Worm (Caenorhabditis elegans): Measurements from ENCODE around the gene ocr-4.

ocr-4 gene

ce11 chrIV:7313962-7314361 lies 18.6 kb downstream of the ocr-4 start (continued):
- TF ChIP-seq ama-1 (optimal IDR thresholded peaks at IDR 0.05) (no peak), jun-1 (tag; optimal IDR thresholded peaks at IDR 0.05) (peak; percentile 14), lin-35 (GFP tag; optimal IDR thresholded peaks at IDR 0.05) (peak; percentile 63), nhr-11 (tag; optimal IDR thresholded peaks at IDR 0.05) (no peak), lin-13 (GFP tag; optimal IDR thresholded peaks at IDR 0.05) (peak; percentile 8), ztf-11 (tag; optimal IDR thresholded peaks at IDR 0.05) (no peak), unc-98 (GFP tag; IDR thresholded peaks at IDR 0.05) (no peak), nhr-20 (tag; optimal IDR thresholded peaks at IDR 0.05) (peak; percentile 59), mep-1 (tag; optimal IDR thresholded peaks at IDR 0.05) (peak; percentile 63), ztf-4 (tag; optimal IDR thresholded peaks at IDR 0.05) (no peak), isw-1 (GFP tag; IDR thresholded peaks at IDR 0.05) (peak; percentile 9; the same call in 1 of the 2 replicates), ceh-82 (tag; optimal IDR thresholded peaks at IDR 0.05) (peak in 2 of 3 experiments; percentile 7 to 56), nhr-237 (tag; optimal IDR thresholded peaks at IDR 0.05) (no peak), blmp-1 (tag; optimal IDR thresholded peaks at IDR 0.05) (peak; percentile 11), snpc-4 (tag; optimal IDR thresholded peaks at IDR 0.05) (peak; percentile 43), mef-2 (tag; optimal IDR thresholded peaks at IDR 0.05) (no peak), ces-1 (GFP tag; optimal IDR thresholded peaks at IDR 0.05) (no peak), unc-130 (tag; optimal IDR thresholded peaks at IDR 0.05) (peak; percentile 35), Y116A8C.19 (tag; optimal IDR thresholded peaks at IDR 0.05; ENCODE audit: borderline replicate concordance) (no peak), vab-15 (tag; optimal IDR thresholded peaks at IDR 0.05) (no peak), nhr-76 (tag; optimal IDR thresholded peaks at IDR 0.05) (no peak), efl-1 (optimal IDR thresholded peaks at IDR 0.05) (peak; percentile 60 to 66), efl-1 (GFP tag; optimal IDR thresholded peaks at IDR 0.05 in 1 of 2) (peak; percentile 51 to 92), C16A3.4 (tag; optimal IDR thresholded peaks at IDR 0.05) (peak; percentile 60), swsn-7 (tag; optimal IDR thresholded peaks at IDR 0.05) (peak; percentile 64), snu-23 (GFP tag; optimal IDR thresholded peaks at IDR 0.05) (peak; percentile 79), grh-1 (GFP tag; IDR thresholded peaks at IDR 0.05) (no peak), hlh-17 (GFP tag; optimal IDR thresholded peaks at IDR 0.05; ENCODE audit: borderline replicate concordance) (no peak), lin-14 (GFP tag; optimal IDR thresholded peaks at IDR 0.05) (peak; percentile 65), aly-2 (tag; optimal IDR thresholded peaks at IDR 0.05) (no peak), sptf-1 (tag; optimal IDR thresholded peaks at IDR 0.05) (no peak), unc-86 (tag; optimal IDR thresholded peaks at IDR 0.05) (no peak)

DNA sequence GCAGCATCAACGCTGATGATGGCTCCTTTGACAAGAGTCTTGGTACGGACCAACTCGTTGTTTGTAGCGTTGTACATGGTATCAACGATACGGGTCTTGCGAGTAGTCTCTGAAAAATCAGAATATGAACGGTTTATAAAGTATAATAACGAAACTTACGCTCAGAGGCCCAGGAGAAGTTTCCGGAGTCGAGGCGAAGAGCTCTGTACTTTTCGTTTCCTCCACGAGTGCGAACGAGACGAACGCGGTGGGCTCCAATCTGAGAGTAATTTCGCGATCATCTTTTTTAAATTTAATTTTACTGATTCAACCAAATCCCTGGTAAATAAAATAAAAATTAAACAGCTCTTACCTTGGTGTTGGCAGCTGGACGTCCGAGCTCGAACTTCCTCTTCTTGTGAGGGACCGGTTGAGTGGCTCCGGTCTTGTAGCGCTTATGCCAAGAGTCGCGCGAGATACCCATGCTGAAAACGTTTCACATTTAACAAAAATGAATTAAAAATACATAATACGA lies 19.1 kb downstream of the ocr-4 start, which contains the start of gene rps-8:
TSS of gene rps-8 (minus strand) at position 464 of the 514 bp plus-strand sequence.
- TF ChIP-seq ama-1 (optimal IDR thresholded peaks at IDR 0.05) (no peak), zag-1 (tag; optimal IDR thresholded peaks at IDR 0.05) (no peak), ztf-4 (tag; optimal IDR thresholded peaks at IDR 0.05) (no peak), ztf-11 (tag; optimal IDR thresholded peaks at IDR 0.05) (no peak), mab-9 (GFP tag; IDR thresholded peaks at IDR 0.05) (no peak), C34B4.2 (tag; optimal IDR thresholded peaks at IDR 0.05) (no peak), dpl-1 (GFP tag; optimal IDR thresholded peaks at IDR 0.05) (no peak), efl-1 (optimal IDR thresholded peaks at IDR 0.05) (no peak), efl-1 (GFP tag; optimal IDR thresholded peaks at IDR 0.05 in 1 of 2) (peak in 1 of 2 experiments; percentile 4), ceh-88 (GFP tag; IDR thresholded peaks at IDR 0.05) (no peak), dsc-1 (tag; optimal IDR thresholded peaks at IDR 0.05) (peak; percentile 14), nhr-71 (tag; optimal IDR thresholded peaks at IDR 0.05) (no peak)

DNA sequence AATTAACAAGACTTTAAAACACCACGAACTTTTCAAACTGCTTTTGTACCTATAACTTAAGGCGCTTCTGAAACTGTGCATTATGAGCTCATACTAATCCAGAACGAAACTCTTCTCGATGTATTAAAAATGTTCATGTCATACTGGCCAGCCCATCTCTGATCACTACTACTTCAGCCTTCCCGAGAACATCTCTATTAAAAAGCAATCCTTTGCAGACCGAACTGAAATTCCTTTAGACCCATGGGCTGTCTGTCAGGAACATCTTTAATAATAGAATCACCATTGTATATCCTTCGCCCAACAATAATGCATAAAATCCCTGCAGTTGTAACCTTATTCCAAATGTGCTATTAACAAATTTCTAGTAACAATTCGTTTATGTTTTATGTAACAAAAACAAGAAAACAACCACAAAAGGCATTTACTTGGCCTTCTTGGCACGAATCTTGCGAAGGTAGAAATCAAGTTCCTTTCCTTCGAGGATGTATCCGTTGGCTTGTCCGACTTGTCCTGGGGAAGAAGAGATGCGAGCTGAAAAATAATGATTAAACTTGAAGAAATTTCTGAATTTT lies 19.9 kb downstream of the ocr-4 start:
- peak; percentile 69 for TF ChIP-seq nhr-85 (tag)
- no peak for TF ChIP-seq ztf-11 (tag; optimal IDR thresholded peaks at IDR 0.05)
- TF ChIP-seq efl-1 (optimal IDR thresholded peaks at IDR 0.05): no peak
- TF ChIP-seq efl-1 (GFP tag; optimal IDR thresholded peaks at IDR 0.05 in 1 of 2): peak in 1 of 2 experiments; percentile 65
- TF ChIP-seq ets-5 (GFP tag; IDR thresholded peaks at IDR 0.05): no peak
- TF ChIP-seq sup-37 (GFP tag; optimal IDR thresholded peaks at IDR 0.05): no peak
